Fruit fly (Drosophila melanogaster) whole organism, embryonic: ENCODE results near the gene CG31538.

Source experiments
- Adf1 ChIP-seq: fragments of 200-800 bp; sonication (Bioruptor generic); IDR thresholded peaks from 2 replicates; pipeline ENCODE4 v1.3.6; 2022; ENCODE audit warnings: missing biosample characterization, missing genetic modification characterization
- Atf3 ChIP-seq: fragments of 200-800 bp; sonication (Bioruptor generic); optimal IDR thresholded peaks from 3 replicates; lab custom pipeline; 2016; ENCODE audit warnings: missing biosample characterization, missing genetic modification characterization
- Awh ChIP-seq: fragments of 200-800 bp; sonication (Bioruptor generic); IDR thresholded peaks from 2 replicates; pipeline ENCODE4, ENCODE4 v1.3.6; 2022; ENCODE audit warnings: missing biosample characterization, missing genetic modification characterization
- CG10565 ChIP-seq: fragments of 200-800 bp; sonication (Bioruptor generic); optimal IDR thresholded peaks from 3 replicates; lab custom pipeline; 2016; ENCODE audit warnings: missing biosample characterization, mild to moderate bottlenecking, missing genetic modification characterization
- CG12769 ChIP-seq: fragments of 200-800 bp; sonication (Bioruptor generic); optimal IDR thresholded peaks from 2 replicates; lab custom pipeline; 2019; ENCODE audit warnings: missing biosample characterization, mild to moderate bottlenecking, missing genetic modification characterization, moderate library complexity
- CG13287 ChIP-seq: fragments of 200-800 bp; sonication (Bioruptor generic); IDR thresholded peaks from 2 replicates; pipeline ENCODE4 v1.3.6; 2022; ENCODE audit warnings: missing biosample characterization, missing genetic modification characterization; ENCODE audit not compliant: partially characterized antibody
- CG13424 ChIP-seq: fragments of 200-800 bp; sonication (Bioruptor generic); optimal IDR thresholded peaks from 2 replicates; lab custom pipeline; 2019; ENCODE audit warnings: missing biosample characterization, mild to moderate bottlenecking, missing genetic modification characterization, moderate library complexity
- CG15269 ChIP-seq: fragments of 200-800 bp; sonication (Bioruptor generic); optimal IDR thresholded peaks from 2 replicates; lab custom pipeline; 2018; ENCODE audit warnings: missing biosample characterization, mild to moderate bottlenecking, missing genetic modification characterization, moderate library complexity
- CG16813 ChIP-seq: fragments of 200-800 bp; sonication (Bioruptor generic); IDR thresholded peaks from 3 replicates; pipeline ENCODE4 v1.3.6; 2022; ENCODE audit warnings: missing biosample characterization, missing genetic modification characterization; ENCODE audit not compliant: partially characterized antibody
- CG17361 ChIP-seq: fragments of 200-800 bp; sonication (Bioruptor generic); IDR thresholded peaks from 3 replicates; pipeline ENCODE4 v1.3.6; 2022; ENCODE audit warnings: missing biosample characterization, missing genetic modification characterization
- CG17385 ChIP-seq: fragments of 200-800 bp; sonication (Bioruptor generic); optimal IDR thresholded peaks from 3 replicates; lab custom pipeline; 2018; ENCODE audit warnings: missing biosample characterization, mild to moderate bottlenecking, missing genetic modification characterization
- CG17912 ChIP-seq: fragments of 200-800 bp; sonication (Bioruptor generic); optimal IDR thresholded peaks from 2 replicates; lab custom pipeline; 2018; ENCODE audit warnings: missing biosample characterization, mild to moderate bottlenecking, missing genetic modification characterization
- CG31441 ChIP-seq: fragments of 200-800 bp; sonication (Bioruptor generic); IDR thresholded peaks from 2 replicates; pipeline ENCODE4 v1.3.6; 2022; ENCODE audit warnings: missing biosample characterization, missing genetic modification characterization
- CG6254 ChIP-seq: fragments of 200-800 bp; sonication (Bioruptor generic); optimal IDR thresholded peaks from 3 replicates; lab custom pipeline; 2017; ENCODE audit warnings: mild to moderate bottlenecking, missing biosample characterization, missing genetic modification reagents, missing genetic modification characterization
- CG6683 ChIP-seq: fragments of 200-800 bp; sonication (Bioruptor generic); optimal IDR thresholded peaks from 2 replicates; lab custom pipeline; 2017; ENCODE audit warnings: missing biosample characterization, mild to moderate bottlenecking, missing genetic modification characterization, missing genetic modification reagents
- CG8290 ChIP-seq, 3 experiments: fragments of 200-800 bp; sonication (Bioruptor generic); optimal IDR thresholded peaks; 2 replicates each; lab custom pipeline; 2016 to 2019; ENCODE audit warnings: missing biosample characterization in 3 of 3, missing genetic modification characterization in 3 of 3, mild to moderate bottlenecking in 2 of 3, moderate library complexity in 1 of 3
- CG8478 ChIP-seq: fragments of >200 bp; optimal IDR thresholded peaks from 2 replicates; lab custom pipeline; 2018
- Chrac-16 ChIP-seq: fragments of 200-800 bp; sonication (Bioruptor generic); optimal IDR thresholded peaks from 3 replicates; lab custom pipeline; 2016; ENCODE audit warnings: missing biosample characterization, missing genetic modification characterization
- Fer2 ChIP-seq: fragments of 200-800 bp; sonication (Bioruptor generic); optimal IDR thresholded peaks from 2 replicates; lab custom pipeline; 2018; ENCODE audit warnings: missing biosample characterization, mild to moderate bottlenecking, missing genetic modification characterization, moderate library complexity
- HLH4C ChIP-seq: fragments of 200-800 bp; sonication (Bioruptor generic); IDR thresholded peaks from 3 replicates; pipeline ENCODE4 v1.3.6; 2022; ENCODE audit warnings: missing biosample characterization, missing genetic modification characterization; ENCODE audit not compliant: partially characterized antibody
- Max ChIP-seq: fragments of 200-800 bp; sonication (Bioruptor generic); optimal IDR thresholded peaks from 2 replicates; lab custom pipeline; 2016; ENCODE audit warnings: missing biosample characterization, mild to moderate bottlenecking, missing genetic modification characterization
- Nf-YA ChIP-seq: fragments of 200-800 bp; sonication (Bioruptor generic); IDR thresholded peaks from 2 replicates; pipeline ENCODE4 v1.3.6; 2022; ENCODE audit warnings: missing biosample characterization, missing genetic modification characterization
- Nf-YC ChIP-seq: fragments of 200-800 bp; optimal IDR thresholded peaks from 3 replicates; lab custom pipeline; 2019; ENCODE audit warnings: missing biosample characterization, mild to moderate bottlenecking, missing genetic modification characterization, moderate library complexity
- Ssrp ChIP-seq: fragments of 200-800 bp; sonication (Bioruptor generic); optimal IDR thresholded peaks from 2 replicates; lab custom pipeline; 2018; ENCODE audit warnings: missing biosample characterization, mild to moderate bottlenecking, missing genetic modification characterization, moderate library complexity
- Trl ChIP-seq, 3 experiments: fragments of >200 bp in 2 of 3; fragments of 200-800 bp in 1 of 3; sonication (Bioruptor generic) in 1 of 3; optimal IDR thresholded peaks; 2 replicates in 1 of 3; 3 replicates in 2 of 3; lab custom pipeline; 2016 to 2017; ENCODE audit warnings: missing biosample characterization in 1 of 3, missing genetic modification characterization in 1 of 3
- ap ChIP-seq: fragments of 200-800 bp; sonication (Bioruptor generic); IDR thresholded peaks from 2 replicates; pipeline ENCODE4 v1.3.6; 2022; ENCODE audit warnings: missing biosample characterization, missing genetic modification characterization
- cad ChIP-seq: fragments of >200 bp; optimal IDR thresholded peaks from 2 replicates; lab custom pipeline; 2017; ENCODE audit warnings: missing biosample characterization, missing genetic modification characterization
- chm ChIP-seq: fragments of 200-800 bp; sonication (Bioruptor generic); IDR thresholded peaks from 2 replicates; pipeline ENCODE4 v1.3.6; 2022; ENCODE audit warnings: missing biosample characterization, missing genetic modification characterization
- crol ChIP-seq: fragments of 200-800 bp; sonication (Bioruptor generic); IDR thresholded peaks from 2 replicates; pipeline ENCODE4 v1.3.6; 2022; ENCODE audit warnings: missing biosample characterization, missing genetic modification characterization
- cwo ChIP-seq: fragments of 200-800 bp; sonication (Bioruptor generic); optimal IDR thresholded peaks from 3 replicates; lab custom pipeline; 2017; ENCODE audit warnings: missing biosample characterization, missing genetic modification characterization, mild to moderate bottlenecking, moderate library complexity, missing genetic modification reagents
- dm ChIP-seq: fragments of 200-800 bp; sonication (Bioruptor generic); optimal IDR thresholded peaks from 3 replicates; lab custom pipeline; 2016; ENCODE audit warnings: missing biosample characterization, missing genetic modification characterization
- dmrt99B ChIP-seq: fragments of 200-800 bp; sonication (Bioruptor generic); optimal IDR thresholded peaks from 2 replicates; lab custom pipeline; 2018; ENCODE audit warnings: missing biosample characterization, mild to moderate bottlenecking, missing genetic modification characterization, moderate library complexity
- dysf ChIP-seq: fragments of 200-800 bp; sonication (Bioruptor generic); IDR thresholded peaks from 3 replicates; pipeline ENCODE4 v1.3.6; 2022; ENCODE audit warnings: missing biosample characterization, missing genetic modification characterization
- hb ChIP-seq: fragments of 200-800 bp; sonication (Bioruptor generic); IDR thresholded peaks from 3 replicates; pipeline ENCODE4 v1.3.6; 2022; ENCODE audit warnings: missing biosample characterization, missing genetic modification characterization; ENCODE audit not compliant: partially characterized antibody
- nerfin-2 ChIP-seq: fragments of 200-800 bp; sonication (Bioruptor generic); IDR thresholded peaks from 2 replicates; pipeline ENCODE4 v1.3.6; 2022; ENCODE audit warnings: missing biosample characterization, missing genetic modification characterization; ENCODE audit not compliant: partially characterized antibody
- odd ChIP-seq: fragments of 200-800 bp; sonication (Bioruptor generic); optimal IDR thresholded peaks from 2 replicates; lab custom pipeline; 2017; ENCODE audit warnings: missing biosample characterization, mild to moderate bottlenecking, missing genetic modification characterization
- onecut ChIP-seq: fragments of 200-800 bp; sonication (Bioruptor generic); IDR thresholded peaks from 2 replicates; pipeline ENCODE4 v1.3.6; 2022; ENCODE audit warnings: missing biosample characterization, missing genetic modification characterization
- pan ChIP-seq, 4 experiments: fragments of >200 bp in 3 of 4; fragments of 200-800 bp in 1 of 4; sonication (Bioruptor generic) in 1 of 4; optimal IDR thresholded peaks in 3 of 4; IDR thresholded peaks in 1 of 4; 2 replicates each; pipeline versions ENCODE4 v1.3.6 to Lab custom; 2017 to 2022; ENCODE audit warnings: missing biosample characterization in 2 of 4, missing genetic modification characterization in 2 of 4, mixed read lengths in 1 of 4
- pita ChIP-seq: fragments of 200-800 bp; sonication (Bioruptor generic); optimal IDR thresholded peaks from 2 replicates; lab custom pipeline; 2017; ENCODE audit warnings: missing biosample characterization, mild to moderate bottlenecking, missing genetic modification characterization
- pros ChIP-seq: fragments of 200-800 bp; sonication (Bioruptor generic); optimal IDR thresholded peaks from 3 replicates; lab custom pipeline; 2019; ENCODE audit warnings: missing biosample characterization, mild to moderate bottlenecking, missing genetic modification characterization, moderate library complexity
- ranshi ChIP-seq: fragments of 200-800 bp; sonication (Bioruptor generic); IDR thresholded peaks from 2 replicates; pipeline ENCODE4 v1.3.6; 2022; ENCODE audit warnings: missing biosample characterization, missing genetic modification characterization
- run ChIP-seq: fragments of 200-800 bp; sonication (Bioruptor generic); optimal IDR thresholded peaks from 3 replicates; lab custom pipeline; 2018; ENCODE audit warnings: missing biosample characterization, mild to moderate bottlenecking, missing genetic modification characterization
- sc ChIP-seq, 3 experiments: fragments of >200 bp in 2 of 3; fragments of 200-800 bp in 1 of 3; sonication (Bioruptor generic) in 1 of 3; optimal IDR thresholded peaks; 2 replicates in 2 of 3; 3 replicates in 1 of 3; lab custom pipeline; 2017; ENCODE audit warnings: mild to moderate bottlenecking in 1 of 3, missing biosample characterization in 1 of 3, missing genetic modification characterization in 1 of 3, missing genetic modification reagents in 1 of 3
- sd ChIP-seq: fragments of 200-800 bp; sonication (Bioruptor generic); optimal IDR thresholded peaks from 3 replicates; lab custom pipeline; 2018; ENCODE audit warnings: missing biosample characterization, mild to moderate bottlenecking, missing genetic modification characterization, moderate library complexity
- unpg ChIP-seq: fragments of 200-800 bp; sonication (Bioruptor generic); optimal IDR thresholded peaks from 3 replicates; lab custom pipeline; 2018; ENCODE audit warnings: missing biosample characterization, mild to moderate bottlenecking, missing genetic modification characterization, moderate library complexity
- yki ChIP-seq: fragments of >200 bp; optimal IDR thresholded peaks from 3 replicates; lab custom pipeline; 2018
- zfh1 ChIP-seq: fragments of 200-800 bp; sonication (Bioruptor generic); IDR thresholded peaks from 3 replicates; pipeline ENCODE4 v1.3.6; 2022; ENCODE audit warnings: missing biosample characterization, missing genetic modification characterization

Gene CG31538

DNA sequence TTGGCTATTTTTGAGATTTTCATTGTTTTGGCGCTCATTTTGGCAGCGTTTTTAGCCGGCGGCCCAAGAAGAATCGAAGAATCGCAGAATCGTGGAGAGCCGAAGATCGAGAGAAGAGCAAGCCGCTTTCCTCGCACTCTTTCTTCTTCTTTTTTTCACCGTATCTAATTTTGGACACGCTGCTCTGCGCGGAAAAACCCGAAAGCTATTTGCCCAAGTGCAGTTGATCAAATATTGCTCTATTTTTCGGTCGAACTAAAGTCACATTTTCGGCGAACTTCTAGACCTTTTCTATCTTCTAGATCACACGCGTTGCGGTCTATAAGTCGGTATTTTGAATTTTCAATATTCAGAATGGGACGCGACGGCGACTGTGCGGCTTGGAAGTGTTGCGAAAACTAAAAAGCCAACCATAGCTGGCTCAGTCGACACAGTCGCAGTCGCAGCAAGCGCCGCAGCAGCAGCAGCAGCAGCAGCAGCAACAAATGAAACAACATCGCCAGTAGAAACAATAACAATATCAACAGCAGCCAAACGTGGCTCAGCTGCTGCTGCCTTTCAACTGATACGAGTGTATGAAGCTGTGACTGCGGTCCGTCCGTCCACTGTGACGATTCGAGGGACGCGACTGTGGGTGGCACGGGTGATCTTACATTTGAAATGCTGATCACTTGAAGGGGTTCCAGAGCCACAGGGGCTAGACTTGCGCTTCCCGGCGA lies 9.4 kb upstream of the CG31538 start (continued):
- TF ChIP-seq Nf-YC (peak; percentile 16), Max (GFP tag; lab: Kevin White, UChicago) (peak; percentile 10), CG8478 (lab: Kevin White, UChicago) (no peak), zfh1 (GFP tag; lab: Robert Waterston, UW) (peak; percentile 23; the same call in 1 of the 3 replicates), HLH4C (GFP tag; lab: Robert Waterston, UW) (no peak), chm (GFP tag; lab: Robert Waterston, UW) (0 out of 2 replicates have a peak, but pooled peaks have one; percentile 8), unpg (no peak), onecut (GFP tag; lab: Robert Waterston, UW) (no peak), CG16813 (GFP tag; lab: Robert Waterston, UW) (no peak), pros (GFP tag; lab: Kevin White, UChicago) (no peak), Trl (optimal IDR thresholded peaks at IDR 0.05; lab: Kevin White, UChicago) (peak in 1 of 2 experiments; percentile 28), Trl (GFP tag; optimal IDR thresholded peaks at IDR 0.05; lab: Kevin White, UChicago) (no peak), CG17385 (GFP tag; lab: Kevin White, UChicago) (peak; percentile 53), pan (optimal IDR thresholded peaks at IDR 0.05; lab: Kevin White, UChicago) (no peak), pan (GFP tag; optimal IDR thresholded peaks at IDR 0.05 in 1 of 2, IDR thresholded peaks at IDR 0.05 in 1 of 2) (peak in 1 of 2 experiments; percentile 40), sd (no peak), CG31441 (no peak), sc (optimal IDR thresholded peaks at IDR 0.05; lab: Kevin White, UChicago) (no peak), sc (GFP tag; optimal IDR thresholded peaks at IDR 0.05; lab: Kevin White, UChicago) (no peak), CG15269 (tag; lab: Kevin White, UChicago) (no peak), hb (0 out of 3 replicates have a peak, but pooled peaks have one; percentile 10), CG6254 (GFP tag; lab: Kevin White, UChicago) (no peak), CG6683 (GFP tag; lab: Kevin White, UChicago) (no peak), Chrac-16 (GFP tag; lab: Kevin White, UChicago) (no peak), Awh (GFP tag; lab: Robert Waterston, UW) (peak; percentile 23; the same call in 1 of the 2 replicates), Adf1 (GFP tag; lab: Robert Waterston, UW) (peak; percentile 96), Ssrp (tag; lab: Kevin White, UChicago) (no peak), dysf (GFP tag; lab: Robert Waterston, UW) (0 out of 3 replicates have a peak, but pooled peaks have one; percentile 37), cwo (GFP tag; lab: Kevin White, UChicago) (peak; percentile 41), dm (GFP tag; lab: Kevin White, UChicago) (no peak), CG13424 (no peak), dmrt99B (tag; lab: Kevin White, UChicago) (no peak), CG13287 (GFP tag; lab: Robert Waterston, UW) (peak; percentile 17; the same call in 1 of the 2 replicates), crol (GFP tag; lab: Robert Waterston, UW) (no peak), nerfin-2 (GFP tag; lab: Robert Waterston, UW) (no peak), odd (GFP tag; lab: Kevin White, UChicago) (peak; percentile 35), CG8290 (GFP tag; optimal IDR thresholded peaks at IDR 0.05; lab: Kevin White, UChicago) (no peak), CG8290 (tag; optimal IDR thresholded peaks at IDR 0.05; lab: Kevin White, UChicago) (peak in 1 of 2 experiments; percentile 12), CG17361 (no peak), ap (no peak), run (no peak), Fer2 (tag; lab: Kevin White, UChicago) (no peak), pita (GFP tag; lab: Kevin White, UChicago) (no peak), Atf3 (GFP tag; lab: Kevin White, UChicago) (no peak), CG10565 (no peak), CG12769 (tag; lab: Kevin White, UChicago) (no peak), yki (lab: Kevin White, UChicago) (no peak), cad (GFP tag; lab: Kevin White, UChicago) (no peak), ranshi (no peak), CG17912 (no peak), Nf-YA (GFP tag; lab: Robert Waterston, UW) (0 out of 2 replicates have a peak, but pooled peaks have one; percentile 7)
